Worm (Caenorhabditis elegans): ENCODE data around the gene ssp-32.

ssp-32 gene

ce11 chrIV:9894331-9894730, 857 bp upstream of the ssp-32 start, which contains the start of gene msp-77:
TSS of gene msp-77 (plus strand) at chrIV:9894631.
- TF ChIP-seq F26F4.8 (GFP tag; conservative IDR thresholded peaks at IDR 0.05), result 0 out of 2 replicates have a peak, but pooled peaks have one; percentile 57

DNA sequence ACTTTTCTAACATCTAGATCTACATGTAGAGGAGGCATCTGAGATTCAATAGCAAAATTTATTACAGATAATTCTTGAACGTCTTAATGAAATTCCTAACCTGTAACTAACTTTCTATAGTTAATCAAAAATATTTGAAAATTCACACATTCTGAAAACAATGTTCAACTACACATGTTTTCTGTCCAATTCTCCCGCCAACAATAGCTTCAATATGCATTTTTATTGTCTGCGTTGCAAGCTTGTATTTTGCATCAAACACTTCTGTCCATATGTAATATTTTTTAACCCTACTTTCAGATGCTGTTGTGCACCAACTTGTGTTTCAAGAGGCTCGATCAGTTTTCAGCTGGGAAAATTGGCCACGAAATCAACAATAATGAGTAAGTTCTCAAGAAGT, 3.5 kb downstream of the ssp-32 start, which contains the start of gene tbc-3:
tbc-3 (plus strand) TSS at position 301 of the 400 bp plus-strand sequence.
- TF ChIP-seq cey-2 (tag; optimal IDR thresholded peaks at IDR 0.05; ENCODE audit: borderline replicate concordance, insufficient read depth) (no peak), hmg-1.1 (GFP tag; IDR thresholded peaks at IDR 0.05) (no peak), attf-4 (tag; optimal IDR thresholded peaks at IDR 0.05) (no peak), aha-1 (tag) (peak; percentile 58), dmd-6 (GFP tag; IDR thresholded peaks at IDR 0.05) (0 out of 2 replicates have a peak, but pooled peaks have one; percentile 4), ces-1 (GFP tag; optimal IDR thresholded peaks at IDR 0.05) (no peak)

- peak; percentile 25 for TF ChIP-seq fkh-10 (GFP tag; optimal IDR thresholded peaks at IDR 0.05)
- TF ChIP-seq hmg-1.1 (GFP tag; IDR thresholded peaks at IDR 0.05), result no peak
- TF ChIP-seq cey-2 (tag; optimal IDR thresholded peaks at IDR 0.05; ENCODE audit: borderline replicate concordance, insufficient read depth), result no peak
- TF ChIP-seq dmd-6 (GFP tag; IDR thresholded peaks at IDR 0.05), result 0 out of 2 replicates have a peak, but pooled peaks have one; percentile 5
- peak; percentile 65 for TF ChIP-seq mes-2 (tag; optimal IDR thresholded peaks at IDR 0.05; ENCODE audit: poor library complexity, severe bottlenecking)
- TF ChIP-seq ceh-28 (tag; optimal IDR thresholded peaks at IDR 0.05), result no peak
- no peak for TF ChIP-seq unc-39 (tag; optimal IDR thresholded peaks at IDR 0.05)
- TF ChIP-seq T20F7.1 (GFP tag; optimal IDR thresholded peaks at IDR 0.05), result no peak
- TF ChIP-seq ceh-44 (GFP tag; IDR thresholded peaks at IDR 0.05), result no peak
- TF ChIP-seq lir-3 (tag; optimal IDR thresholded peaks at IDR 0.05), result no peak
- peak; percentile 61 for TF ChIP-seq ces-1 (GFP tag; optimal IDR thresholded peaks at IDR 0.05)
Measured at ce11 chrIV:9899227-9899626, 4.0 kb downstream of the ssp-32 start.

ce11 chrIV:9903608-9904007, 8.4 kb downstream of the ssp-32 start, which contains the start of gene best-13:
TSS of gene best-13 (plus strand) at chrIV:9903908.
- TF ChIP-seq mdt-29 (GFP tag; IDR thresholded peaks at IDR 0.05) (no peak), snpc-1.2 (GFP tag; IDR thresholded peaks at IDR 0.05) (no peak), nhr-28 (tag; optimal IDR thresholded peaks at IDR 0.05) (no peak), saeg-2 (GFP tag; IDR thresholded peaks at IDR 0.05) (no peak), ceh-32 (tag; optimal IDR thresholded peaks at IDR 0.05; ENCODE audit: poor library complexity) (no peak)

DNA sequence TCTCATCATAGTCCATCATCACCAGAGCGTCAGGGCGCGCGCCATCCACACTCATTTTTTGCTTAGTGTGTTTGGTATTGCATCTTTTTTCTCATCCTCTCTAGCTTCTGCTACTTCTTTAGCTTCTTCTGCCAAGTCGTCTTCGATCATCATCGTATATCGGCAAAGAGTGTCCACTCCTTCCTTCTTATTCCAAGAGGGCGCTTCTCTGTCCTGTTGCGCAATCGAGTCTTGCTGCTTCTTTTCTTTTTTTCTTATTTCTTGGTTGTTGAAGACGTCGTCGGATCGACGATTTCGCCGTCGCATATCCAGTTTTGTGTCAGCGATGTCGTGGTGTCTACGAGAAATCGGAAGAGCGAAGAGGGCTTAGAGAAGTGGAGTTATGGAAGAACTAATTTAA, 17.9 kb downstream of the ssp-32 start:
- TF ChIP-seq nhr-111 (GFP tag; optimal IDR thresholded peaks at IDR 0.05), result no peak
- TF ChIP-seq hlh-11 (tag; optimal IDR thresholded peaks at IDR 0.05), result peak; percentile 58
- 0 out of 2 replicates have a peak, but pooled peaks have one; percentile 35 for TF ChIP-seq T26A8.4 (GFP tag; IDR thresholded peaks at IDR 0.05)
- TF ChIP-seq aha-1 (tag), result peak; percentile 21
- peak; percentile 36 for TF ChIP-seq spr-1 (tag; optimal IDR thresholded peaks at IDR 0.05)
- TF ChIP-seq daf-19 (GFP tag; conservative IDR thresholded peaks at IDR 0.05), result no peak
- peak; percentile 19 for TF ChIP-seq nhr-48 (tag; optimal IDR thresholded peaks at IDR 0.05)
- TF ChIP-seq unc-62 (GFP tag; optimal IDR thresholded peaks at IDR 0.05 in 1 of 2), result no peak
- no peak for TF ChIP-seq unc-62 (tag; optimal IDR thresholded peaks at IDR 0.05)
- TF ChIP-seq ceh-44 (GFP tag; IDR thresholded peaks at IDR 0.05), result no peak
- TF ChIP-seq mxl-3 (GFP tag; optimal IDR thresholded peaks at IDR 0.05), result peak; percentile 54
- TF ChIP-seq mdl-1 (tag; optimal IDR thresholded peaks at IDR 0.05), result peak in 1 of 2 experiments; percentile 12
- TF ChIP-seq lir-3 (tag; optimal IDR thresholded peaks at IDR 0.05), result no peak

DNA sequence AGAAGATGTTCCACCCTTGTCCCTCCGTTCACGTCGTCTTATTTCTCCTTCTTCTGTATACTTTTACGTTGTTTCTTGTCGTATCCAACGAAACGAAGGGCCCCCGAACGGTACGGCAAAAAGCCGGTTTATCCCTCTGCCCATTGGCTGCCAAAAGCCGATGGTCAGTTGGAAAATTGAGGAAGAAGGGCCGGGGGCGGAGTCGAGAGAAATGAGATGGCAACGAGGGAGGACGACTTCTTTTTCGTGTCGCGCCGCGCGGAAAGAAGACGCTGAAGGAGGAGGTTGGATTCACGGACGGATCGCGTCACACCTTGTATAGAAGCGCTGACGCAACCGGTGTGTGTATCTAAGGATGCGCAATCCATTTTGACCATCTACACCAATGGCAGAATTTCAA, 19.9 kb downstream of the ssp-32 start:
- TF ChIP-seq hlh-11 (tag; optimal IDR thresholded peaks at IDR 0.05) (peak; percentile 18), nhr-48 (tag; optimal IDR thresholded peaks at IDR 0.05) (no peak), aha-1 (tag) (peak; percentile 40), egl-43 (GFP tag; IDR thresholded peaks at IDR 0.05) (0 out of 2 replicates have a peak, but pooled peaks have one; percentile 10), set-16 (GFP tag; IDR thresholded peaks at IDR 0.05) (peak; percentile 66; the same call in 1 of the 2 replicates), php-3 (GFP tag; IDR thresholded peaks at IDR 0.05) (no peak), fkh-10 (GFP tag; optimal IDR thresholded peaks at IDR 0.05) (no peak), unc-62 (GFP tag; optimal IDR thresholded peaks at IDR 0.05 in 1 of 2) (peak in 1 of 2 experiments; percentile 46), unc-62 (tag; optimal IDR thresholded peaks at IDR 0.05) (no peak)
